Fruit fly (Drosophila melanogaster) whole organism, wandering third instar larva: ENCODE results near the gene pall.
A peak's percentile ranks its signal among the peaks of the same experiment; 100 is the strongest.

ENCODE experiments used
- CG32264 ChIP-seq: fragments of 200-800 bp; sonication (Bioruptor generic); optimal IDR thresholded peaks from 2 replicates; lab custom pipeline; 2016; ENCODE audit warnings: missing biosample characterization, missing genetic modification characterization
- CrebA ChIP-seq: fragments of 200-800 bp; sonication (Bioruptor generic); optimal IDR thresholded peaks from 2 replicates; lab custom pipeline; 2016; ENCODE audit warnings: missing biosample characterization, mild to moderate bottlenecking, missing genetic modification characterization, borderline replicate concordance
- Dfd ChIP-seq: fragments of >200 bp; optimal IDR thresholded peaks from 2 replicates; lab custom pipeline; 2017; ENCODE audit warnings: missing biosample characterization, missing genetic modification characterization
- Dif ChIP-seq: fragments of 200-275, 200-300 bp; sonication (Bioruptor generic); optimal IDR thresholded peaks from 2 replicates; lab custom pipeline; 2018; ENCODE audit warnings: missing biosample characterization, missing genetic modification characterization; ENCODE audit not compliant: partially characterized antibody
- HLH106 ChIP-seq: fragments of 200-800 bp; optimal IDR thresholded peaks from 3 replicates; lab custom pipeline; 2019; ENCODE audit warnings: missing biosample characterization, mild to moderate bottlenecking, missing genetic modification characterization, moderate library complexity
- Hnf4 ChIP-seq: fragments of 200-800 bp; sonication (Bioruptor generic); optimal IDR thresholded peaks from 2 replicates; lab custom pipeline; 2016; ENCODE audit warnings: missing biosample characterization, mild to moderate bottlenecking, missing genetic modification characterization
- Hr78 ChIP-seq: fragments of >200 bp; optimal IDR thresholded peaks from 2 replicates; lab custom pipeline; 2017; ENCODE audit warnings: missing biosample characterization, missing genetic modification characterization
- Hr83 ChIP-seq: fragments of 200-300 bp; sonication (Bioruptor generic); optimal IDR thresholded peaks from 2 replicates; lab custom pipeline; 2016; ENCODE audit warnings: missing biosample characterization, mild to moderate bottlenecking, missing genetic modification characterization, moderate library complexity; ENCODE audit not compliant: poor library complexity, severe bottlenecking
- Jra ChIP-seq: sonication (Bioruptor generic); optimal IDR thresholded peaks from 2 replicates; lab custom pipeline; 2016; ENCODE audit warnings: missing biosample characterization, missing genetic modification characterization
- Mio ChIP-seq: sonication (Bioruptor generic); optimal IDR thresholded peaks from 2 replicates; lab custom pipeline; 2016; ENCODE audit warnings: missing biosample characterization, missing genetic modification characterization
- Myc ChIP-seq: fragments of >200 bp; optimal IDR thresholded peaks from 2 replicates; lab custom pipeline; 2017
- N ChIP-seq: fragments of >200 bp; optimal IDR thresholded peaks from 2 replicates; lab custom pipeline; 2018; ENCODE audit warnings: missing biosample characterization, missing external identifiers, missing genetic modification characterization
- OdsH ChIP-seq: fragments of 200-800 bp; sonication (Bioruptor generic); optimal IDR thresholded peaks from 2 replicates; lab custom pipeline; 2016; ENCODE audit warnings: missing biosample characterization, mild to moderate bottlenecking, missing genetic modification characterization
- Rel ChIP-seq, 2 experiments: fragments of 200-800 bp; sonication (Bioruptor generic) in 1 of 2; optimal IDR thresholded peaks; 2 replicates in 1 of 2; 3 replicates in 1 of 2; lab custom pipeline; 2016 to 2019; ENCODE audit warnings: mild to moderate bottlenecking in 2 of 2, missing biosample characterization in 2 of 2, missing genetic modification characterization in 2 of 2, moderate library complexity in 1 of 2
- Sp1 ChIP-seq: fragments of 200-800 bp; sonication (Bioruptor generic); optimal IDR thresholded peaks from 3 replicates; lab custom pipeline; 2019; ENCODE audit warnings: missing biosample characterization, mild to moderate bottlenecking, missing genetic modification characterization, moderate library complexity
- Vsx2 ChIP-seq: fragments of 200-300, 225-300 bp; sonication (Bioruptor generic); optimal IDR thresholded peaks from 2 replicates; lab custom pipeline; 2018; ENCODE audit warnings: missing biosample characterization, missing genetic modification characterization; ENCODE audit not compliant: partially characterized antibody
- brk ChIP-seq: fragments of 200-800 bp; sonication (Bioruptor generic); optimal IDR thresholded peaks from 2 replicates; lab custom pipeline; 2016; ENCODE audit warnings: missing biosample characterization, mild to moderate bottlenecking, missing genetic modification characterization
- dl ChIP-seq, 2 experiments: fragments of 175-275, 200-275 bp in 1 of 2; fragments of 200-275 bp in 1 of 2; sonication (Bioruptor generic); optimal IDR thresholded peaks; lab custom pipeline; 2018; ENCODE audit warnings: mild to moderate bottlenecking in 2 of 2, missing biosample characterization in 2 of 2, missing genetic modification characterization in 2 of 2, moderate library complexity in 2 of 2; ENCODE audit not compliant: partially characterized antibody in 2 of 2, insufficient read depth in 1 of 2
- dmrt93B ChIP-seq: fragments of 200-800 bp; sonication (Bioruptor generic); optimal IDR thresholded peaks from 2 replicates; lab custom pipeline; 2018; ENCODE audit warnings: missing biosample characterization, mild to moderate bottlenecking, missing genetic modification characterization
- ey ChIP-seq: fragments of 200-800 bp; sonication (Bioruptor generic); optimal IDR thresholded peaks from 2 replicates; lab custom pipeline; 2016; ENCODE audit warnings: missing biosample characterization, missing genetic modification characterization
- foxo ChIP-seq, 2 experiments: fragments of 200-800 bp; sonication (Bioruptor generic); optimal IDR thresholded peaks; 2 replicates in 1 of 2; 3 replicates in 1 of 2; lab custom pipeline; 2016 to 2017; ENCODE audit warnings: missing biosample characterization in 2 of 2, missing genetic modification characterization in 2 of 2
- fru ChIP-seq: fragments of 200-800 bp; sonication (Bioruptor generic); optimal IDR thresholded peaks from 3 replicates; lab custom pipeline; 2016; ENCODE audit warnings: missing biosample characterization, mild to moderate bottlenecking, missing genetic modification characterization
- h ChIP-seq: fragments of 200-800 bp; sonication (Bioruptor generic); optimal IDR thresholded peaks from 3 replicates; lab custom pipeline; 2016; ENCODE audit warnings: missing biosample characterization, mild to moderate bottlenecking, missing genetic modification characterization
- lola ChIP-seq: fragments of >200 bp; optimal IDR thresholded peaks from 2 replicates; lab custom pipeline; 2017; ENCODE audit warnings: missing biosample characterization, missing genetic modification characterization
- pan ChIP-seq: fragments of >200 bp; optimal IDR thresholded peaks from 2 replicates; lab custom pipeline; 2017
- psq ChIP-seq: fragments of 200-800 bp; sonication (Bioruptor generic); optimal IDR thresholded peaks from 3 replicates; lab custom pipeline; 2017; ENCODE audit warnings: missing biosample characterization, mild to moderate bottlenecking, missing genetic modification characterization, moderate library complexity
- rgr ChIP-seq: fragments of 200-800 bp; sonication (Bioruptor generic); optimal IDR thresholded peaks from 3 replicates; lab custom pipeline; 2016; ENCODE audit warnings: missing biosample characterization, mild to moderate bottlenecking, missing genetic modification characterization
- sage ChIP-seq: fragments of 200-800 bp; sonication (Bioruptor generic); optimal IDR thresholded peaks from 2 replicates; lab custom pipeline; 2016; ENCODE audit warnings: missing biosample characterization, mild to moderate bottlenecking, missing genetic modification characterization
- woc ChIP-seq: sonication (Bioruptor generic); optimal IDR thresholded peaks from 2 replicates; lab custom pipeline; 2016; ENCODE audit warnings: missing biosample characterization, mild to moderate bottlenecking, missing genetic modification characterization

The pall gene

dm6 chr3L:9467267-9467666, 20.3 kb downstream of the pall start:
- TF ChIP-seq woc (GFP tag; lab: Kevin White, UChicago) (no peak), Sp1 (GFP tag; lab: Kevin White, UChicago) (no peak), foxo (GFP tag; optimal IDR thresholded peaks at IDR 0.05; lab: Kevin White, UChicago) (no peak), dmrt93B (GFP tag; lab: Kevin White, UChicago) (no peak), Dfd (no peak), ey (no peak), Rel (GFP tag; optimal IDR thresholded peaks at IDR 0.05; lab: Kevin White, UChicago) (no peak), Rel (tag; optimal IDR thresholded peaks at IDR 0.05; lab: Kevin White, UChicago) (no peak), N (GFP tag; lab: Kevin White, UChicago) (no peak), psq (no peak), CG32264 (GFP tag; lab: Kevin White, UChicago) (no peak), HLH106 (no peak), rgr (GFP tag; lab: Kevin White, UChicago) (no peak)
- TF ChIP-seq, all 38 proteins: peak for 0

- TF ChIP-seq Dif (GFP tag; lab: Kevin White, UChicago), result no peak
- no peak for TF ChIP-seq Hr78 (GFP tag; lab: Kevin White, UChicago)
- peak; percentile 18 for TF ChIP-seq fru (GFP tag; lab: Kevin White, UChicago)
- no peak for TF ChIP-seq Hr83 (GFP tag; lab: Kevin White, UChicago)
- TF ChIP-seq, all 38 proteins: peak for 1
Measured at dm6 chr3L:9466595-9466994, 21.0 kb downstream of the pall start.

DNA sequence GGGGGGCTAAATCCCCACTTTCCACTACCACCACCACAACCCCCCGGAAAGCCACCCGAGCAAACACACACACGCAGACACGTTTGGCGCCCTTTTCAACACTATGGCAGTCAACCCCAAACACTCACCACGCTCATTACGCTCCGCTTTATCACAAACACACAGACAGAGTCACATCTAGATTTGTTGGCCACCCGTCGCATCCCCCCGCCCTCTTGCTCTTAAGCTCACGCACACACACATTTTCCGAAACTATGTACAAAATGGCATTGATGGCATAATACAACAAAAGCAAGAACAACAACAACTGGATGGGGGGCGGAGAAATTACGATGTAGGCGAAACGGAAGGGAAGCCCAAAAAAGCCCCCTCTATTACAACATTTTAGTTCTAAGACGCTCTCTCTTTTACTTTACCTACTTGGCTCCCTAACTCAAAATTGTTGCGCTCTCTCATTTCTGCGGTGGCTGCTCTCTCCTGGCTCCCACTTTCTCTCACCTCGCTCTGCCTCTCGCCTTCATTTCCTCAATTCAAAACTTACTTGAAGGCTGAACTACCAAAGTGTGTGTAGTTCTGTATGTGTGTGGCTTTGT, 21.8 kb downstream of the pall start:
- no peak for TF ChIP-seq sage (GFP tag; lab: Kevin White, UChicago)
- no peak for TF ChIP-seq rgr (GFP tag; lab: Kevin White, UChicago)
- TF ChIP-seq Rel (GFP tag; optimal IDR thresholded peaks at IDR 0.05; lab: Kevin White, UChicago), result no peak
- TF ChIP-seq Rel (tag; optimal IDR thresholded peaks at IDR 0.05; lab: Kevin White, UChicago), result no peak
- TF ChIP-seq lola (GFP tag; lab: Kevin White, UChicago), result no peak
- TF ChIP-seq Myc, result no peak
- no peak for TF ChIP-seq pan
- TF ChIP-seq Hr83 (GFP tag; lab: Kevin White, UChicago), result no peak
- no peak for TF ChIP-seq dl (GFP tag; optimal IDR thresholded peaks at IDR 0.05; lab: Kevin White, UChicago; ENCODE audit: insufficient read depth in 1 of 2, partially characterized antibody in 2 of 2)
- no peak for TF ChIP-seq Hnf4 (GFP tag; lab: Kevin White, UChicago)
- no peak for TF ChIP-seq h
- TF ChIP-seq CrebA (GFP tag; lab: Kevin White, UChicago), result no peak
- TF ChIP-seq psq, result no peak
- no peak for TF ChIP-seq OdsH (GFP tag; lab: Kevin White, UChicago)
- TF ChIP-seq Mio (GFP tag; lab: Kevin White, UChicago), result no peak
- no peak for TF ChIP-seq HLH106

- TF ChIP-seq Hnf4 (GFP tag; lab: Kevin White, UChicago) (no peak), Hr78 (GFP tag; lab: Kevin White, UChicago) (no peak), dl (GFP tag; optimal IDR thresholded peaks at IDR 0.05; lab: Kevin White, UChicago; ENCODE audit: insufficient read depth in 1 of 2, partially characterized antibody in 2 of 2) (no peak), fru (GFP tag; lab: Kevin White, UChicago) (no peak), Jra (no peak), Mio (GFP tag; lab: Kevin White, UChicago) (no peak), Vsx2 (GFP tag; lab: Kevin White, UChicago) (no peak), brk (GFP tag; lab: Kevin White, UChicago) (no peak), sage (GFP tag; lab: Kevin White, UChicago) (no peak), ey (no peak), rgr (GFP tag; lab: Kevin White, UChicago) (no peak), CG32264 (GFP tag; lab: Kevin White, UChicago) (no peak), woc (GFP tag; lab: Kevin White, UChicago) (no peak), OdsH (GFP tag; lab: Kevin White, UChicago) (no peak), lola (GFP tag; lab: Kevin White, UChicago) (no peak)
Measured at dm6 chr3L:9462794-9463193, 24.8 kb downstream of the pall start.
